Worm (Caenorhabditis elegans) whole organism, young adult: Measurements from ENCODE around the gene F22E5.7.

Source experiments
- nfya-1 ChIP-seq: sonication (generic microtip); optimal IDR thresholded peaks from 2 replicates; lab custom pipeline; 2017; ENCODE audit warnings: antibody characterized with exemption, missing compliant biosample characterization, missing genetic modification characterization, borderline replicate concordance; ENCODE audit not compliant: insufficient read depth
- unc-130 ChIP-seq: sonication (generic microtip); optimal IDR thresholded peaks from 2 replicates; lab custom pipeline; 2016; ENCODE audit warnings: missing genetic modification reagents, missing genetic modification characterization, missing compliant biosample characterization

DNA sequence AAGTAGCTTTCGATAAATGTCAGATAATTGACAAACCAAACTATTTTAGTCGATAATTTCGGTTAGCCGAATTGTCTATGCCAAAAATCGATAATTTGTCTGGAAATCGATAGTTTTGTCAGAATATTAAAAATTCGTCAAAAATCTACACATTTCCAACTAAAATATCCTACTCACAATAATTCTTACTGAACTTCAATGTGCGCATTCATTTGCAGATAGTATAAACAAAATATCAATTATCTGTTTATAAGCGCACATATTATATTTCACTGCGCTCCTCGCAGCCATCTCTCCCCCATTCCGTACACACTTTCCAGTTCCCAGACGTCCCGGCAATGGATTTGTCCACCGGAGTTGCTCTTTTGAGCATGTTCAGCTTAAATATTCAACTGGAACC is 17.1 kb upstream of the F22E5.7 start, which contains the start of gene lgc-28:
- no peak for TF ChIP-seq unc-130 (GFP tag; lab: Kevin White, UChicago)
- no peak for TF ChIP-seq nfya-1 (tag; lab: Kevin White, UChicago)
